Worm (Caenorhabditis elegans) whole organism, L4 larva: ENCODE results near the gene F20C5.7.
"Not testable (repeated sequence)": the region's sequence is repeated elsewhere in the genome, so short reads cannot be mapped to it uniquely, and the experiment has no call there.

ENCODE experiments used
- D1046.2 ChIP-seq: fragments of 200-800 bp; sonication (Bioruptor generic); IDR thresholded peaks from 2 replicates; pipeline ENCODE4 v1.3.6; 2022; ENCODE audit warnings: missing genetic modification characterization, missing compliant biosample characterization
- F10B5.3 ChIP-seq: sonication (generic microtip); optimal IDR thresholded peaks from 2 replicates; lab custom pipeline; 2016; ENCODE audit warnings: mild to moderate bottlenecking, missing genetic modification characterization, missing compliant biosample characterization
- F37D6.2 ChIP-seq: sonication (generic microtip); optimal IDR thresholded peaks from 2 replicates; lab custom pipeline; 2016; ENCODE audit warnings: mild to moderate bottlenecking, missing genetic modification characterization, missing compliant biosample characterization
- F44E2.7 ChIP-seq: fragments of 200-800 bp; sonication (Bioruptor generic); IDR thresholded peaks from 2 replicates; pipeline ENCODE4 v2.1.2; 2022; ENCODE audit warnings: missing genetic modification characterization, missing compliant biosample characterization
- Y5F2A.4 ChIP-seq: fragments of 200-800 bp; sonication (Bioruptor generic); optimal IDR thresholded peaks from 2 replicates; lab custom pipeline; 2018; ENCODE audit warnings: mild to moderate bottlenecking, missing genetic modification characterization, missing compliant biosample characterization
- ZK546.5 ChIP-seq, 2 experiments: sonication (generic microtip); optimal IDR thresholded peaks; 2 replicates each; lab custom pipeline; 2017; ENCODE audit warnings: missing biosample characterization in 2 of 2, missing genetic modification characterization in 2 of 2
- ceh-44 ChIP-seq: fragments of 200-800 bp; sonication (Bioruptor generic); IDR thresholded peaks from 2 replicates; pipeline ENCODE4 v1.3.6; 2022; ENCODE audit warnings: missing genetic modification reagents, missing genetic modification characterization, missing compliant biosample characterization
- daf-12 ChIP-seq: fragments of 150-350 bp; optimal IDR thresholded peaks from 2 replicates; lab custom pipeline; 2014; ENCODE audit warnings: missing biosample characterization, missing genetic modification reagents, missing genetic modification characterization
- daf-8 ChIP-seq: fragments of 200-800 bp; sonication (Bioruptor generic); IDR thresholded peaks from 2 replicates; pipeline ENCODE4 v1.3.6; 2022; ENCODE audit warnings: missing genetic modification characterization, missing compliant biosample characterization
- dve-1 ChIP-seq: sonication (generic microtip); optimal IDR thresholded peaks from 2 replicates; lab custom pipeline; 2017; ENCODE audit warnings: antibody characterized with exemption, mild to moderate bottlenecking, missing genetic modification characterization, missing compliant biosample characterization; ENCODE audit not compliant: insufficient read depth
- egl-43 ChIP-seq: fragments of 200-800 bp; sonication (Bioruptor generic); IDR thresholded peaks from 2 replicates; pipeline ENCODE4 v1.3.6; 2022; ENCODE audit warnings: missing genetic modification reagents, missing genetic modification characterization, missing compliant biosample characterization
- fkh-10 ChIP-seq: fragments of 150-350 bp; optimal IDR thresholded peaks from 2 replicates; lab custom pipeline; 2014; ENCODE audit warnings: missing biosample characterization, missing genetic modification reagents, missing genetic modification characterization
- hlh-30 ChIP-seq: sonication (generic microtip); optimal IDR thresholded peaks from 2 replicates; lab custom pipeline; 2017; ENCODE audit warnings: antibody characterized with exemption, mild to moderate bottlenecking, missing genetic modification characterization, missing compliant biosample characterization; ENCODE audit not compliant: insufficient read depth
- lin-1 ChIP-seq: fragments of 200-800 bp; sonication (Bioruptor generic); IDR thresholded peaks from 2 replicates; pipeline ENCODE4 v1.3.6; 2022; ENCODE audit warnings: missing genetic modification reagents, missing genetic modification characterization, missing compliant biosample characterization
- lin-15B ChIP-seq: fragments of 150-350 bp; sonication (generic microtip); optimal IDR thresholded peaks from 3 replicates; lab custom pipeline; 2014; ENCODE audit warnings: missing biosample characterization, missing genetic modification characterization
- lin-38 ChIP-seq: fragments of 200-800 bp; sonication (Bioruptor generic); IDR thresholded peaks from 2 replicates; pipeline ENCODE4 v1.3.6; 2022; ENCODE audit warnings: missing genetic modification reagents, missing genetic modification characterization, missing compliant biosample characterization
- lin-39 ChIP-seq: fragments of 150-350 bp; optimal IDR thresholded peaks from 2 replicates; lab custom pipeline; 2014; ENCODE audit warnings: missing biosample characterization, missing genetic modification reagents, missing genetic modification characterization
- lsy-2 ChIP-seq, 2 experiments: fragments of 150-350 bp in 1 of 2; sonication (generic microtip) in 1 of 2; optimal IDR thresholded peaks; 2 replicates each; lab custom pipeline; 2014 to 2017; ENCODE audit warnings: missing biosample characterization in 2 of 2, missing genetic modification characterization in 2 of 2
- mdt-29 ChIP-seq: fragments of 200-800 bp; sonication (Bioruptor generic); IDR thresholded peaks from 2 replicates; pipeline ENCODE4 v1.3.6; 2022; ENCODE audit warnings: missing genetic modification reagents, missing genetic modification characterization, missing compliant biosample characterization
- mxl-2 ChIP-seq: fragments of 200-800 bp; sonication (Bioruptor generic); conservative IDR thresholded peaks from 2 replicates; pipeline ENCODE4 v1.3.6; 2022; ENCODE audit warnings: missing genetic modification reagents, missing genetic modification characterization, missing compliant biosample characterization
- nhr-237 ChIP-seq: sonication (generic microtip); optimal IDR thresholded peaks from 2 replicates; lab custom pipeline; 2017; ENCODE audit warnings: missing biosample characterization, missing genetic modification characterization
- nhr-25 ChIP-seq: sonication (generic microtip); optimal IDR thresholded peaks from 2 replicates; lab custom pipeline; 2017; ENCODE audit warnings: missing genetic modification characterization, mild to moderate bottlenecking, missing compliant biosample characterization, antibody characterized with exemption, moderate library complexity, borderline replicate concordance; ENCODE audit not compliant: insufficient read depth
- nhr-41 ChIP-seq: fragments of 200-800 bp; sonication (Bioruptor generic); IDR thresholded peaks from 2 replicates; pipeline ENCODE4 v1.3.6; 2022; ENCODE audit warnings: missing genetic modification reagents, missing genetic modification characterization, missing compliant biosample characterization
- nhr-48 ChIP-seq: sonication (generic microtip); optimal IDR thresholded peaks from 2 replicates; lab custom pipeline; 2016; ENCODE audit warnings: mild to moderate bottlenecking, missing genetic modification characterization, missing compliant biosample characterization
- nhr-77 ChIP-seq: fragments of 150-350 bp; optimal IDR thresholded peaks from 2 replicates; lab custom pipeline; 2014; ENCODE audit warnings: missing biosample characterization, missing genetic modification characterization
- pqm-1 ChIP-seq: sonication (generic microtip); optimal IDR thresholded peaks from 2 replicates; lab custom pipeline; 2017; ENCODE audit warnings: missing biosample characterization, missing genetic modification characterization
- skn-1 ChIP-seq: fragments of 150-350 bp; optimal IDR thresholded peaks from 2 replicates; lab custom pipeline; 2014; ENCODE audit warnings: missing biosample characterization, missing genetic modification characterization
- spr-1 ChIP-seq: sonication (generic microtip); optimal IDR thresholded peaks from 2 replicates; lab custom pipeline; 2016; ENCODE audit warnings: mild to moderate bottlenecking, missing genetic modification characterization, missing compliant biosample characterization
- spr-3 ChIP-seq: fragments of 200-800 bp; sonication (Bioruptor generic); optimal IDR thresholded peaks from 2 replicates; lab custom pipeline; 2018; ENCODE audit warnings: mild to moderate bottlenecking, missing genetic modification characterization, missing compliant biosample characterization
- tag-97 ChIP-seq: fragments of 200-800 bp; sonication (Bioruptor generic); IDR thresholded peaks from 2 replicates; pipeline ENCODE4 v1.3.6; 2022; ENCODE audit warnings: missing genetic modification characterization, missing compliant biosample characterization
- unc-62 ChIP-seq, 3 experiments: fragments of 150-350 bp in 1 of 3; sonication (generic microtip); optimal IDR thresholded peaks in 2 of 3; peaks in 1 of 3; 1 replicate in 1 of 3; 2 replicates in 2 of 3; lab custom pipeline; 2014 to 2017; ENCODE audit warnings: missing biosample characterization in 3 of 3, missing genetic modification characterization in 3 of 3, missing genetic modification reagents in 3 of 3, missing genotype in 1 of 3
- vab-7 ChIP-seq: fragments of 200-800 bp; sonication (Bioruptor generic); IDR thresholded peaks from 2 replicates; pipeline ENCODE4 v1.3.6; 2022; ENCODE audit warnings: missing genetic modification reagents, missing genetic modification characterization, missing compliant biosample characterization
- zfp-3 ChIP-seq: fragments of 200-800 bp; sonication (Bioruptor generic); conservative IDR thresholded peaks from 2 replicates; pipeline ENCODE4 v1.3.6; 2022; ENCODE audit warnings: missing genetic modification reagents, missing genetic modification characterization, missing compliant biosample characterization
- ztf-11 ChIP-seq: fragments of 150-350 bp; optimal IDR thresholded peaks from 2 replicates; lab custom pipeline; 2014; ENCODE audit warnings: missing biosample characterization, missing genetic modification characterization

Gene F20C5.7

ce11 chrIV:8724907-8725306, 20.6 kb downstream of the F20C5.7 start:
- no peak for TF ChIP-seq ztf-11 (tag; lab: Kevin White, UChicago)
- TF ChIP-seq nhr-237 (tag; lab: Kevin White, UChicago): no peak
- TF ChIP-seq fkh-10 (GFP tag; lab: Kevin White, UChicago): no peak
- no peak for TF ChIP-seq nhr-48 (tag; lab: Kevin White, UChicago)
- no peak for TF ChIP-seq zfp-3
- no peak for TF ChIP-seq vab-7
- no peak for TF ChIP-seq lin-39 (tag; lab: Kevin White, UChicago)
- no peak for TF ChIP-seq ZK546.5 (tag; optimal IDR thresholded peaks at IDR 0.05; lab: Kevin White, UChicago)
- no peak for TF ChIP-seq daf-8 (GFP tag; lab: Robert Waterston, UW)
- no peak for TF ChIP-seq egl-43 (GFP tag; lab: Robert Waterston, UW)
- TF ChIP-seq lin-1 (GFP tag; lab: Robert Waterston, UW): no peak
- TF ChIP-seq nhr-77 (tag; lab: Kevin White, UChicago): no peak
- TF ChIP-seq, all 104 proteins: peak for 0

DNA sequence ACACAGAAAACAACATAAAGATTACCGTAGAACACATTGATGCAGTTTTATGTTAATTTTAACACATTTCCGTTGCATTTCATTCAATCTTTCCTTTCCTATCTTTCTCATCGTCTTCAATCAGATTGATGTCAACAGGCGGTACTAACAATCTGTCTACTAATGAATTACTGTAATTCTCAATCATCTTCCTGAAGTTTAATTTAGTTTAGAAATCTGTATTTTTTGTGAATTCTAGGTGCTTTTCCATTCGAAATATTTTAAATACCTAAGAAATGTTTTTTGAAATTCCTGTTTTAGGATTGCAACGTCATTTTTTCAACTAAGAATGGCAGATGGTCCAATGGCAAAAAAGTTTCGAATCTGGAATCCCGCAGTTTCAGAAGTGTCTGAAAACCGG, 21.8 kb downstream of the F20C5.7 start, which contains the start of gene F21D5.9:
TSS of gene F21D5.9 (plus strand) at position 301 of the 400 bp plus-strand sequence.
- TF ChIP-seq Y5F2A.4: no peak

- TF ChIP-seq tag-97 (GFP tag; lab: Robert Waterston, UW) (no peak), hlh-30 (tag; lab: Kevin White, UChicago) (no peak)
- TF ChIP-seq, all 104 proteins: peak for 0
These were observed 22.7 kb downstream of the F20C5.7 start for ce11 chrIV:8722801-8723200.

DNA sequence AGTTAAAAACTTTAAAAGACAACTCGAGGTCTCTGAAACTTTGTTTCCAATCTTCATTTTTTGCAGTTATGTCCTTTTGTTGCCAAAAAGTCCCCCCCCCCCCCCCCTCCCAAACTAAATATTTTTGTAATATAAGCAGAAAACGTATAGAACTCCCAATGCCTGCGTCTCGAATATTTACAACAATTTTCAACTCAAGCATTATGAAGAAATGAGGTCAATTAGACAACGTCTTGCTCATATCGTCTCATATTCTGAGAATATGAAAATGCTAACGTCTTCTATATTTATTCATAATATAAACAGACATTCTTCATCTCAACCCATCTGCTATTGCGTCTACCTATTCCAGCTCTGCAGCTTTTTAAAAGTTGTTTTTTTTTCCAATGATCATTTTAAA, 27.3 kb downstream of the F20C5.7 start, which contains the start of gene H23L24.1:
TSS of gene H23L24.1 (plus strand) at position 301 of the 400 bp plus-strand sequence.
- TF ChIP-seq nhr-25 (tag; lab: Kevin White, UChicago) (no peak), mxl-2 (no peak), mdt-29 (GFP tag; lab: Robert Waterston, UW) (no peak), F37D6.2 (no peak), spr-1 (tag; lab: Kevin White, UChicago) (no peak), F10B5.3 (tag; lab: Kevin White, UChicago) (no peak), lin-38 (GFP tag; lab: Robert Waterston, UW) (no peak), D1046.2 (GFP tag; lab: Robert Waterston, UW) (no peak), ceh-44 (GFP tag; lab: Robert Waterston, UW) (no peak), pqm-1 (tag; lab: Kevin White, UChicago) (no peak), spr-3 (GFP tag; lab: Kevin White, UChicago) (no peak), dve-1 (no peak), vab-7 (no peak), nhr-41 (GFP tag; lab: Robert Waterston, UW) (no peak), skn-1 (tag; lab: Kevin White, UChicago) (no peak), ZK546.5 (tag; optimal IDR thresholded peaks at IDR 0.05; lab: Kevin White, UChicago) (no peak), daf-12 (no peak), lin-15B (tag; lab: Kevin White, UChicago) (no peak)

- TF ChIP-seq zfp-3; nhr-77 (tag; lab: Kevin White, UChicago); vab-7: not testable (repeated sequence)
These were observed 30.5 kb downstream of the F20C5.7 start, which contains the start of the genes parg-2 and ipla-5 for ce11 chrIV:8715032-8715431. Gene parg-2 (minus strand): TSS chrIV:8715132. Gene ipla-5 (plus strand): TSS chrIV:8715247.

DNA sequence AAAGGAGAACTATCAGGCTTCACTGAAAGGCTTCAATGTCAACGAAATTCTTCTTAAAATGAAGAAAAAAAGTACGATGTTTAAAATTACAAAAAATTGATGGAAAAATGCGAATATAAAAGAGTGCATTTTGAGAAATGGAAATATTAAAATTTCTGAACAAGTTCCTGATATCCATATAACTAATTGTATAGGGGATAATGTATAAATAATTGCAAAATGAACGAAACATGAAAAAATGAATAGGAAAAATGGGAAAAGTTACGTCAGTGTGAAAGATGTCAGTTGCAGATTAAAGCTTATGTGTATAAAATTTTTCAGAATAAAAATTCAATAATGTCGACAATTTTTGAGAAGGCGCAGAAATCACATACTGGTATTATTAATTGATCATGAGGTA, 37.4 kb downstream of the F20C5.7 start:
- TF ChIP-seq vab-7 (no peak), F44E2.7 (GFP tag; lab: Robert Waterston, UW) (no peak), unc-62 (GFP tag; optimal IDR thresholded peaks at IDR 0.05 in 1 of 2; lab: Kevin White, UChicago) (peak in 1 of 2 experiments; percentile 93), unc-62 (tag; optimal IDR thresholded peaks at IDR 0.05; lab: Kevin White, UChicago) (no peak), lsy-2 (tag; optimal IDR thresholded peaks at IDR 0.05; lab: Kevin White, UChicago) (no peak), mdt-29 (GFP tag; lab: Robert Waterston, UW) (no peak)
